Fruit fly (Drosophila melanogaster): ENCODE results near the gene CG3457.

- no peak for TF ChIP-seq CG8478 (optimal IDR thresholded peaks at IDR 0.05)
- TF ChIP-seq CTCF (optimal IDR thresholded peaks at IDR 0.05): no peak
These were observed 37.5 kb downstream of the CG3457 start, which contains the start of gene pcx for dm6 chrX:2225138-2225537.
